Fruit fly (Drosophila melanogaster): Measurements from ENCODE around the gene CG4558.

The CG4558 gene

dm6 chrX:6852574-6852973 lies 3.0 kb downstream of the CG4558 start (continued):
- TF ChIP-seq CG10267 (tag; optimal IDR thresholded peaks at IDR 0.05) (peak; percentile 84), CG6854 (GFP tag; optimal IDR thresholded peaks at IDR 0.05) (peak; percentile 77), salm (tag; optimal IDR thresholded peaks at IDR 0.05) (peak; percentile 79), gt (GFP tag; IDR thresholded peaks at IDR 0.05) (peak; percentile 58), CG9932 (GFP tag; IDR thresholded peaks at IDR 0.05) (peak; percentile 87), CG10274 (GFP tag; optimal IDR thresholded peaks at IDR 0.05) (peak; percentile 80), Dip2 (GFP tag; IDR thresholded peaks at IDR 0.05) (peak; percentile 16; the same call in 1 of the 2 replicates), CG6813 (GFP tag; optimal IDR thresholded peaks at IDR 0.05) (peak; percentile 77), Vsx1 (GFP tag; optimal IDR thresholded peaks at IDR 0.05) (peak; percentile 54), Mes4 (GFP tag; optimal IDR thresholded peaks at IDR 0.05) (peak; percentile 84), CG6254 (GFP tag; optimal IDR thresholded peaks at IDR 0.05) (peak; percentile 59), Atf6 (GFP tag; IDR thresholded peaks at IDR 0.05) (peak; percentile 88), bigmax (GFP tag; optimal IDR thresholded peaks at IDR 0.05) (peak; percentile 13), ap (GFP tag; IDR thresholded peaks at IDR 0.05) (peak; percentile 80), hkb (optimal IDR thresholded peaks at IDR 0.05) (no peak), hkb (GFP tag; IDR thresholded peaks at IDR 0.05) (peak; percentile 77), CG12659 (GFP tag; optimal IDR thresholded peaks at IDR 0.05) (peak; percentile 93), CG17361 (GFP tag; IDR thresholded peaks at IDR 0.05) (peak; percentile 97), repo (GFP tag; optimal IDR thresholded peaks at IDR 0.05) (peak; percentile 87), CG6272 (GFP tag; IDR thresholded peaks at IDR 0.05) (peak; percentile 68), trem (tag; optimal IDR thresholded peaks at IDR 0.05) (peak; percentile 90), pho (GFP tag; optimal IDR thresholded peaks at IDR 0.05) (peak; percentile 85), C15 (GFP tag; IDR thresholded peaks at IDR 0.05) (0 out of 3 replicates have a peak, but pooled peaks have one; percentile 60), CG4707 (GFP tag; optimal IDR thresholded peaks at IDR 0.05) (peak; percentile 74), ash1 (GFP tag; optimal IDR thresholded peaks at IDR 0.05) (peak; percentile 40), H2.0 (GFP tag; IDR thresholded peaks at IDR 0.05) (peak; percentile 84), NFAT (GFP tag; IDR thresholded peaks at IDR 0.05) (peak; percentile 77), gce (GFP tag; IDR thresholded peaks at IDR 0.05) (0 out of 3 replicates have a peak, but pooled peaks have one; percentile 44), Elba2 (GFP tag; optimal IDR thresholded peaks at IDR 0.05) (no peak), ara (GFP tag; IDR thresholded peaks at IDR 0.05) (peak; percentile 83), CG7786 (GFP tag; optimal IDR thresholded peaks at IDR 0.05) (peak; percentile 92), h (optimal IDR thresholded peaks at IDR 0.05) (no peak), Doc3 (GFP tag; IDR thresholded peaks at IDR 0.05; ENCODE audit: partially characterized antibody) (no peak), CG9876 (GFP tag; optimal IDR thresholded peaks at IDR 0.05) (peak; percentile 83), CG12236 (GFP tag; optimal IDR thresholded peaks at IDR 0.05) (peak; percentile 76), rib (GFP tag; IDR thresholded peaks at IDR 0.05) (peak; percentile 84), CG9215 (GFP tag; IDR thresholded peaks at IDR 0.05) (peak; percentile 80), sima (GFP tag; optimal IDR thresholded peaks at IDR 0.05) (peak; percentile 82), nmo (GFP tag; optimal IDR thresholded peaks at IDR 0.05) (peak; percentile 95), CG32772 (GFP tag; IDR thresholded peaks at IDR 0.05) (peak; percentile 82), slbo (GFP tag; IDR thresholded peaks at IDR 0.05) (peak; percentile 91), Bgb (GFP tag; IDR thresholded peaks at IDR 0.05; ENCODE audit: partially characterized antibody) (peak; percentile 41; the same call in 1 of the 2 replicates), jigr1 (GFP tag; IDR thresholded peaks at IDR 0.05) (peak; percentile 48; the same call in 1 of the 3 replicates), NC2β (GFP tag; optimal IDR thresholded peaks at IDR 0.05) (peak; percentile 87), CG6765 (GFP tag; optimal IDR thresholded peaks at IDR 0.05) (peak; percentile 68), lab (GFP tag; optimal IDR thresholded peaks at IDR 0.05) (peak; percentile 94), Asciz (GFP tag; optimal IDR thresholded peaks at IDR 0.05) (peak; percentile 81), Nf-YB (GFP tag; optimal IDR thresholded peaks at IDR 0.05) (peak; percentile 67), Side (GFP tag; optimal IDR thresholded peaks at IDR 0.05) (peak; percentile 93), Med (GFP tag) (peak; percentile 99), CG7963 (GFP tag; IDR thresholded peaks at IDR 0.05; ENCODE audit: partially characterized antibody) (no peak), Dbx (GFP tag; IDR thresholded peaks at IDR 0.05) (peak; percentile 89)

Data from whole organism, embryonic.